Worm (Caenorhabditis elegans): Measurements from ENCODE around the gene F31E3.12.

- TF ChIP-seq snpc-4 (tag; optimal IDR thresholded peaks at IDR 0.05) (no peak), unc-120 (tag; optimal IDR thresholded peaks at IDR 0.05; ENCODE audit: poor library complexity, severe bottlenecking) (no peak), blmp-1 (tag; optimal IDR thresholded peaks at IDR 0.05) (no peak), sptf-1 (tag; optimal IDR thresholded peaks at IDR 0.05) (no peak), pha-4 (tag; optimal IDR thresholded peaks at IDR 0.05) (no peak), elt-1 (tag; optimal IDR thresholded peaks at IDR 0.05; ENCODE audit: borderline replicate concordance, insufficient read depth) (no peak), ztf-11 (tag; optimal IDR thresholded peaks at IDR 0.05) (no peak), unc-62 (GFP tag; optimal IDR thresholded peaks at IDR 0.05) (no peak), ces-1 (GFP tag; optimal IDR thresholded peaks at IDR 0.05) (no peak), lsy-2 (tag; optimal IDR thresholded peaks at IDR 0.05) (no peak), flh-1 (GFP tag; optimal IDR thresholded peaks at IDR 0.05) (no peak)
Measured at ce11 chrIII:6969781-6970342, 672 bp downstream of the F31E3.12 start.
